Worm (Caenorhabditis elegans) whole organism, midembryonic: ENCODE data around the gene aex-4.

Source experiments
- cog-1 ChIP-seq: sonication (generic microtip); optimal IDR thresholded peaks from 2 replicates; lab custom pipeline; 2016; ENCODE audit warnings: missing genetic modification characterization, missing compliant biosample characterization
- ref-1 ChIP-seq: fragments of 200-800 bp; sonication (Bioruptor generic); conservative IDR thresholded peaks from 2 replicates; pipeline ENCODE4 v1.3.6; 2022; ENCODE audit warnings: missing genetic modification reagents, missing genetic modification characterization, missing compliant biosample characterization
- tab-1 ChIP-seq: fragments of 200-800 bp; sonication (Bioruptor generic); IDR thresholded peaks from 2 replicates; pipeline ENCODE4 v1.3.6; 2022; ENCODE audit warnings: missing genetic modification characterization, missing compliant biosample characterization
- ztf-23 ChIP-seq: fragments of 200-800 bp; sonication (Bioruptor generic); IDR thresholded peaks from 2 replicates; pipeline ENCODE4 v1.3.6; 2022; ENCODE audit warnings: missing genetic modification reagents, missing genetic modification characterization, missing compliant biosample characterization
- ztf-29 ChIP-seq: fragments of 200-800 bp; sonication (Bioruptor generic); IDR thresholded peaks from 2 replicates; pipeline ENCODE4 v1.3.6; 2022; ENCODE audit warnings: missing genetic modification reagents, missing genetic modification characterization, missing compliant biosample characterization

ce11 chrX:3686420-3686819, 42.7 kb upstream of the aex-4 start:
- TF ChIP-seq ztf-29 (GFP tag; lab: Robert Waterston, UW) (no peak), tab-1 (GFP tag; lab: Robert Waterston, UW) (no peak), cog-1 (tag; lab: Kevin White, UChicago) (no peak), ref-1 (GFP tag; lab: Robert Waterston, UW) (no peak), ztf-23 (GFP tag; lab: Robert Waterston, UW) (no peak)
